Fruit fly (Drosophila melanogaster) S2 (cell line): ENCODE measurements around the gene mio.

Source experiments
- CG8478 ChIP-seq: fragments of >200 bp; optimal IDR thresholded peaks from 2 replicates; lab custom pipeline; 2018
- CTCF ChIP-seq, 2 experiments: fragments of >200 bp; optimal IDR thresholded peaks; 2 replicates each; lab custom pipeline; 2018

dm6 chr2L:2269040-2269439 is 52.0 kb downstream of the mio start, which contains the start of gene CG17242:
- TF ChIP-seq CTCF (optimal IDR thresholded peaks at IDR 0.05; lab: Kevin White, UChicago) (no peak), CG8478 (lab: Kevin White, UChicago) (no peak)
